Fruit fly (Drosophila melanogaster) whole organism, embryonic: ENCODE results near the gene CG18747.

Source experiments
- B-H1 ChIP-seq: fragments of 200-800 bp; sonication (Bioruptor generic); IDR thresholded peaks from 3 replicates; pipeline ENCODE4 v1.3.6; 2022; ENCODE audit warnings: missing biosample characterization, missing genetic modification characterization
- C15 ChIP-seq: fragments of 200-800 bp; sonication (Bioruptor generic); IDR thresholded peaks from 3 replicates; pipeline ENCODE4 v1.3.6; 2022; ENCODE audit warnings: missing biosample characterization, missing genetic modification characterization
- CG10565 ChIP-seq: fragments of 200-800 bp; sonication (Bioruptor generic); optimal IDR thresholded peaks from 3 replicates; lab custom pipeline; 2016; ENCODE audit warnings: missing biosample characterization, mild to moderate bottlenecking, missing genetic modification characterization
- CG12391 ChIP-seq: fragments of 200-800 bp; sonication (Bioruptor generic); optimal IDR thresholded peaks from 3 replicates; lab custom pipeline; 2018; ENCODE audit warnings: missing biosample characterization, mild to moderate bottlenecking, missing genetic modification characterization, moderate library complexity
- CG13296 ChIP-seq: fragments of 200-800 bp; sonication (Bioruptor generic); optimal IDR thresholded peaks from 3 replicates; lab custom pipeline; 2018; ENCODE audit warnings: missing biosample characterization, mild to moderate bottlenecking, missing genetic modification characterization
- CG1602 ChIP-seq: fragments of 200-800 bp; sonication (Bioruptor generic); optimal IDR thresholded peaks from 3 replicates; lab custom pipeline; 2016; ENCODE audit warnings: missing biosample characterization, missing genetic modification characterization
- CG17385 ChIP-seq: fragments of 200-800 bp; sonication (Bioruptor generic); optimal IDR thresholded peaks from 3 replicates; lab custom pipeline; 2018; ENCODE audit warnings: missing biosample characterization, mild to moderate bottlenecking, missing genetic modification characterization
- CG18262 ChIP-seq: fragments of 200-800 bp; optimal IDR thresholded peaks from 3 replicates; lab custom pipeline; 2019; ENCODE audit warnings: missing biosample characterization, mild to moderate bottlenecking, missing genetic modification characterization, moderate library complexity
- CG31365 ChIP-seq: fragments of 200-800 bp; sonication (Bioruptor generic); optimal IDR thresholded peaks from 2 replicates; lab custom pipeline; 2018; ENCODE audit warnings: missing biosample characterization, mild to moderate bottlenecking, missing genetic modification characterization
- CG31388 ChIP-seq: fragments of 200-800 bp; sonication (Bioruptor generic); optimal IDR thresholded peaks from 2 replicates; lab custom pipeline; 2016; ENCODE audit warnings: missing biosample characterization, missing genetic modification characterization
- CG31441 ChIP-seq: fragments of 200-800 bp; sonication (Bioruptor generic); IDR thresholded peaks from 2 replicates; pipeline ENCODE4 v1.3.6; 2022; ENCODE audit warnings: missing biosample characterization, missing genetic modification characterization
- CG3163 ChIP-seq: fragments of 200-800 bp; sonication (Bioruptor generic); optimal IDR thresholded peaks from 3 replicates; lab custom pipeline; 2016; ENCODE audit warnings: missing biosample characterization, missing genetic modification characterization
- CG34422 ChIP-seq: fragments of 200-800 bp; sonication (Bioruptor generic); IDR thresholded peaks from 3 replicates; pipeline ENCODE4 v1.3.6; 2022; ENCODE audit warnings: missing biosample characterization, missing genetic modification characterization
- CG4404 ChIP-seq: fragments of 200-800 bp; sonication (Bioruptor generic); IDR thresholded peaks from 2 replicates; pipeline ENCODE4 v1.3.6; 2022; ENCODE audit warnings: missing biosample characterization, missing genetic modification characterization
- CG4820 ChIP-seq: fragments of 200-800 bp; sonication (Bioruptor generic); optimal IDR thresholded peaks from 3 replicates; lab custom pipeline; 2016; ENCODE audit warnings: missing biosample characterization, missing genetic modification characterization
- CG5953 ChIP-seq: fragments of 200-800 bp; sonication (Bioruptor generic); IDR thresholded peaks from 2 replicates; pipeline ENCODE4 v1.3.6; 2022; ENCODE audit warnings: missing biosample characterization, missing genetic modification characterization
- CG8765 ChIP-seq: fragments of 200-800 bp; sonication (Bioruptor generic); IDR thresholded peaks from 2 replicates; pipeline ENCODE4 v1.3.6; 2022; ENCODE audit warnings: missing biosample characterization, missing genetic modification characterization
- Camta ChIP-seq: fragments of 200-800 bp; sonication (Bioruptor generic); optimal IDR thresholded peaks from 2 replicates; lab custom pipeline; 2016; ENCODE audit warnings: missing biosample characterization, missing genetic modification characterization
- CoRest ChIP-seq: fragments of 200-800 bp; sonication (Bioruptor generic); optimal IDR thresholded peaks from 3 replicates; lab custom pipeline; 2018; ENCODE audit warnings: missing biosample characterization, mild to moderate bottlenecking, missing genetic modification characterization, moderate library complexity
- D ChIP-seq, 2 experiments: fragments of 200-800 bp in 1 of 2; fragments of >200 bp in 1 of 2; sonication (Bioruptor generic) in 1 of 2; optimal IDR thresholded peaks; 2 replicates in 1 of 2; 3 replicates in 1 of 2; lab custom pipeline; 2017; ENCODE audit warnings: mild to moderate bottlenecking in 1 of 2, missing biosample characterization in 1 of 2, missing genetic modification characterization in 1 of 2, missing genetic modification reagents in 1 of 2
- D19A ChIP-seq: fragments of 200-800 bp; optimal IDR thresholded peaks from 3 replicates; lab custom pipeline; 2019; ENCODE audit warnings: missing biosample characterization, mild to moderate bottlenecking, missing genetic modification characterization, moderate library complexity
- Dfd ChIP-seq, 2 experiments: fragments of >200 bp; optimal IDR thresholded peaks; 2 replicates each; lab custom pipeline; 2017; ENCODE audit warnings: missing biosample characterization in 2 of 2, missing genetic modification characterization in 2 of 2
- Dip3 ChIP-seq: fragments of 200-800 bp; sonication (Bioruptor generic); optimal IDR thresholded peaks from 3 replicates; lab custom pipeline; 2016; ENCODE audit warnings: missing biosample characterization, missing genetic modification characterization
- HLH3B ChIP-seq: fragments of 200-800 bp; sonication (Bioruptor generic); IDR thresholded peaks from 2 replicates; pipeline ENCODE4 v1.3.6; 2022; ENCODE audit warnings: missing biosample characterization, missing genetic modification characterization
- HmgD ChIP-seq: fragments of 200-800 bp; sonication (Bioruptor generic); optimal IDR thresholded peaks from 3 replicates; lab custom pipeline; 2016; ENCODE audit warnings: missing biosample characterization, missing genetic modification characterization
- Hr39 ChIP-seq: fragments of >200 bp; optimal IDR thresholded peaks from 2 replicates; lab custom pipeline; 2017
- Oli ChIP-seq: fragments of 200-800 bp; sonication (Bioruptor generic); optimal IDR thresholded peaks from 2 replicates; lab custom pipeline; 2018; ENCODE audit warnings: missing biosample characterization, mild to moderate bottlenecking, missing genetic modification characterization, moderate library complexity
- Optix ChIP-seq: fragments of 200-800 bp; sonication (Bioruptor generic); IDR thresholded peaks from 3 replicates; pipeline ENCODE4 v1.3.6; 2022; ENCODE audit warnings: missing biosample characterization, missing genetic modification characterization
- Side ChIP-seq: fragments of 200-800 bp; sonication (Bioruptor generic); optimal IDR thresholded peaks from 2 replicates; lab custom pipeline; 2016; ENCODE audit warnings: missing biosample characterization, missing genetic modification characterization
- Sin3A ChIP-seq: fragments of >200 bp; optimal IDR thresholded peaks from 2 replicates; lab custom pipeline; 2018
- bbx ChIP-seq: fragments of 200-800 bp; sonication (Bioruptor generic); IDR thresholded peaks from 2 replicates; pipeline ENCODE4 v1.3.6; 2022; ENCODE audit warnings: missing biosample characterization, missing genetic modification characterization; ENCODE audit not compliant: partially characterized antibody
- bcd ChIP-seq: fragments of 200-800 bp; sonication (Bioruptor generic); optimal IDR thresholded peaks from 2 replicates; lab custom pipeline; 2017; ENCODE audit warnings: missing biosample characterization, mild to moderate bottlenecking, missing genetic modification characterization
- bsh ChIP-seq, 2 experiments: fragments of 200-800 bp; sonication (Bioruptor generic); optimal IDR thresholded peaks; 2 replicates each; lab custom pipeline; 2017 to 2018; ENCODE audit warnings: mild to moderate bottlenecking in 2 of 2, missing biosample characterization in 2 of 2, missing genetic modification characterization in 2 of 2, moderate library complexity in 1 of 2
- chm ChIP-seq: fragments of 200-800 bp; sonication (Bioruptor generic); IDR thresholded peaks from 2 replicates; pipeline ENCODE4 v1.3.6; 2022; ENCODE audit warnings: missing biosample characterization, missing genetic modification characterization
- chn ChIP-seq: fragments of 200-800 bp; sonication (Bioruptor generic); optimal IDR thresholded peaks from 2 replicates; lab custom pipeline; 2016; ENCODE audit warnings: missing biosample characterization, missing genetic modification characterization
- da ChIP-seq: fragments of 200-800 bp; sonication (Bioruptor generic); optimal IDR thresholded peaks from 2 replicates; lab custom pipeline; 2016; ENCODE audit warnings: missing biosample characterization, missing genetic modification characterization
- dpn ChIP-seq, 2 experiments: fragments of 200-800 bp; sonication (Bioruptor generic); optimal IDR thresholded peaks; 3 replicates each; lab custom pipeline; 2016; ENCODE audit warnings: missing biosample characterization in 2 of 2, missing genetic modification characterization in 2 of 2
- eve ChIP-seq, 2 experiments: fragments of >200 bp; optimal IDR thresholded peaks; 2 replicates each; lab custom pipeline; 2017; ENCODE audit warnings: missing biosample characterization in 2 of 2, missing genetic modification characterization in 2 of 2
- ftz-f1 ChIP-seq: fragments of 200-800 bp; sonication (Bioruptor generic); optimal IDR thresholded peaks from 2 replicates; lab custom pipeline; 2016; ENCODE audit warnings: missing biosample characterization, missing genetic modification characterization
- mld ChIP-seq: fragments of 200-800 bp; sonication (Bioruptor generic); IDR thresholded peaks from 3 replicates; pipeline ENCODE4 v1.3.6; 2022; ENCODE audit warnings: missing biosample characterization, missing genetic modification characterization; ENCODE audit not compliant: partially characterized antibody
- nom ChIP-seq: fragments of 200-800 bp; sonication (Bioruptor generic); optimal IDR thresholded peaks from 2 replicates; lab custom pipeline; 2017; ENCODE audit warnings: missing biosample characterization, missing genetic modification characterization, mild to moderate bottlenecking, moderate library complexity, missing genetic modification reagents
- peb ChIP-seq: fragments of 200-800 bp; sonication (Bioruptor generic); IDR thresholded peaks from 2 replicates; pipeline ENCODE4 v1.3.6; 2022; ENCODE audit warnings: missing biosample characterization, missing genetic modification characterization
- seq ChIP-seq: fragments of 200-800 bp; sonication (Bioruptor generic); IDR thresholded peaks from 2 replicates; pipeline ENCODE4 v1.3.6; 2022; ENCODE audit warnings: missing biosample characterization, missing genetic modification characterization
- tin ChIP-seq: fragments of 200-800 bp; sonication (Bioruptor generic); optimal IDR thresholded peaks from 3 replicates; lab custom pipeline; 2016; ENCODE audit warnings: missing biosample characterization, missing genetic modification characterization
- tna ChIP-seq: fragments of 200-800 bp; sonication (Bioruptor generic); IDR thresholded peaks from 2 replicates; pipeline ENCODE4 v1.3.6; 2022; ENCODE audit warnings: missing biosample characterization, missing genetic modification characterization; ENCODE audit not compliant: partially characterized antibody
- tup ChIP-seq: fragments of 200-800 bp; sonication (Bioruptor generic); optimal IDR thresholded peaks from 2 replicates; lab custom pipeline; 2016; ENCODE audit warnings: missing biosample characterization, mild to moderate bottlenecking, missing genetic modification characterization, moderate library complexity
- tx ChIP-seq: fragments of 200-800 bp; sonication (Bioruptor generic); optimal IDR thresholded peaks from 2 replicates; lab custom pipeline; 2016; ENCODE audit warnings: missing biosample characterization, missing genetic modification characterization
- zf30C ChIP-seq: fragments of 200-800 bp; sonication (Bioruptor generic); optimal IDR thresholded peaks from 3 replicates; lab custom pipeline; 2018; ENCODE audit warnings: missing biosample characterization, mild to moderate bottlenecking, missing genetic modification characterization
- zfh2 ChIP-seq: fragments of 200-800 bp; sonication (Bioruptor generic); optimal IDR thresholded peaks from 2 replicates; lab custom pipeline; 2016; ENCODE audit warnings: missing biosample characterization, missing genetic modification characterization

CG18747 gene

dm6 chr3R:7809662-7810621, 26.7 kb upstream of the CG18747 start, which contains the start of the genes CG2993 and sgll (continued):
- no peak for TF ChIP-seq CG13296 (GFP tag; lab: Kevin White, UChicago)
- TF ChIP-seq CG10565: no peak
- TF ChIP-seq CG5953: peak; percentile 87
- TF ChIP-seq tup: peak; percentile 48
- peak; percentile 91 for TF ChIP-seq bcd (GFP tag; lab: Kevin White, UChicago)
- TF ChIP-seq CoRest: peak; percentile 88
- TF ChIP-seq eve (GFP tag; optimal IDR thresholded peaks at IDR 0.05; lab: Kevin White, UChicago): no peak
- peak; percentile 75 for TF ChIP-seq CG31365 (tag; lab: Kevin White, UChicago)
- peak; percentile 95 for TF ChIP-seq CG4820 (GFP tag; lab: Kevin White, UChicago)
- peak; percentile 67 for TF ChIP-seq D19A (tag; lab: Kevin White, UChicago)
- no peak for TF ChIP-seq CG12391 (tag; lab: Kevin White, UChicago)
- TF ChIP-seq HmgD (GFP tag; lab: Kevin White, UChicago): peak; percentile 92
- peak; percentile 70 for TF ChIP-seq CG17385
- TF ChIP-seq ftz-f1 (GFP tag; lab: Kevin White, UChicago): peak; percentile 59
- TF ChIP-seq dpn (GFP tag; optimal IDR thresholded peaks at IDR 0.05; lab: Kevin White, UChicago): peak; percentile 97
- peak; percentile 91 for TF ChIP-seq Camta (GFP tag; lab: Kevin White, UChicago)
- no peak for TF ChIP-seq Dfd (GFP tag; optimal IDR thresholded peaks at IDR 0.05; lab: Kevin White, UChicago)
- peak; percentile 92 for TF ChIP-seq CG31388 (GFP tag; lab: Kevin White, UChicago)
- TF ChIP-seq Dip3: peak; percentile 85
- no peak for TF ChIP-seq nom
- TF ChIP-seq HLH3B (GFP tag; lab: Robert Waterston, UW): peak; percentile 90
- TF ChIP-seq zfh2 (GFP tag; lab: Kevin White, UChicago): peak; percentile 75
- peak; percentile 92 for TF ChIP-seq chn
- TF ChIP-seq bbx (GFP tag; lab: Robert Waterston, UW): peak; percentile 27; the same call in 1 of the 2 replicates
- TF ChIP-seq B-H1: peak; percentile 81
- no peak; the same call in 2 of the 3 replicates for TF ChIP-seq C15 (GFP tag; lab: Robert Waterston, UW)
- peak in 1 of 2 experiments; percentile 87 for TF ChIP-seq bsh (GFP tag; optimal IDR thresholded peaks at IDR 0.05; lab: Kevin White, UChicago)
- peak; percentile 76 for TF ChIP-seq CG3163
- TF ChIP-seq CG1602 (GFP tag; lab: Kevin White, UChicago): peak; percentile 95
- TF ChIP-seq tin (GFP tag; lab: Kevin White, UChicago): peak; percentile 97
- TF ChIP-seq Oli (tag; lab: Kevin White, UChicago): peak; percentile 81
- TF ChIP-seq tx (GFP tag; lab: Kevin White, UChicago): peak; percentile 80
- TF ChIP-seq D (optimal IDR thresholded peaks at IDR 0.05; lab: Kevin White, UChicago): no peak
- TF ChIP-seq D (GFP tag; optimal IDR thresholded peaks at IDR 0.05; lab: Kevin White, UChicago): peak; percentile 80
- TF ChIP-seq CG4404 (GFP tag; lab: Robert Waterston, UW): peak; percentile 81
- TF ChIP-seq tna: no peak
- TF ChIP-seq mld (GFP tag; lab: Robert Waterston, UW): no peak
- peak; percentile 82 for TF ChIP-seq CG18262 (tag; lab: Kevin White, UChicago)
- peak; percentile 76 for TF ChIP-seq CG31441 (GFP tag; lab: Robert Waterston, UW)
- TF ChIP-seq Hr39 (lab: Kevin White, UChicago): no peak
- TF ChIP-seq Sin3A (lab: Kevin White, UChicago): no peak
- peak; percentile 93 for TF ChIP-seq Optix (GFP tag; lab: Robert Waterston, UW)
- peak; percentile 79 for TF ChIP-seq CG8765 (GFP tag; lab: Robert Waterston, UW)
- TF ChIP-seq Side (GFP tag; lab: Kevin White, UChicago): peak; percentile 93
- peak; percentile 72 for TF ChIP-seq seq
- TF ChIP-seq da: peak; percentile 93
- peak; percentile 85 for TF ChIP-seq peb (GFP tag; lab: Robert Waterston, UW)
- peak; percentile 75 for TF ChIP-seq zf30C
- TF ChIP-seq chm: peak; percentile 95
- peak; percentile 93 for TF ChIP-seq CG34422 (GFP tag; lab: Robert Waterston, UW)
